Worm (Caenorhabditis elegans) whole organism, late embryonic: Measurements from ENCODE around the gene try-12.

Experiments used
- K09A11.1 ChIP-seq: sonication (generic microtip); optimal IDR thresholded peaks from 2 replicates; lab custom pipeline; 2017; ENCODE audit warnings: antibody characterized with exemption, mild to moderate bottlenecking, missing genetic modification characterization, missing compliant biosample characterization; ENCODE audit not compliant: insufficient read depth
- T23F11.4 ChIP-seq: fragments of 200-800 bp; sonication (Bioruptor generic); optimal IDR thresholded peaks from 2 replicates; lab custom pipeline; 2018; ENCODE audit warnings: mild to moderate bottlenecking, missing genetic modification characterization, missing compliant biosample characterization
- ceh-6 ChIP-seq: fragments of 200-800 bp; sonication (Bioruptor generic); optimal IDR thresholded peaks from 2 replicates; lab custom pipeline; 2018; ENCODE audit warnings: mild to moderate bottlenecking, missing genetic modification characterization, missing compliant biosample characterization
- fkh-6 ChIP-seq: sonication (generic microtip); optimal IDR thresholded peaks from 2 replicates; lab custom pipeline; 2016; ENCODE audit warnings: missing genetic modification characterization, missing compliant biosample characterization
- hlh-8 ChIP-seq: sonication (generic microtip); optimal IDR thresholded peaks from 2 replicates; lab custom pipeline; 2016; ENCODE audit warnings: missing genotype, missing genetic modification characterization, missing compliant biosample characterization
- nhr-11 ChIP-seq: fragments of 150-350 bp; optimal IDR thresholded peaks from 2 replicates; lab custom pipeline; 2014; ENCODE audit warnings: missing biosample characterization, missing genetic modification characterization
- unc-55 ChIP-seq: sonication (generic microtip); optimal IDR thresholded peaks from 2 replicates; lab custom pipeline; 2017; ENCODE audit warnings: missing biosample characterization, missing genetic modification reagents, missing genetic modification characterization

DNA sequence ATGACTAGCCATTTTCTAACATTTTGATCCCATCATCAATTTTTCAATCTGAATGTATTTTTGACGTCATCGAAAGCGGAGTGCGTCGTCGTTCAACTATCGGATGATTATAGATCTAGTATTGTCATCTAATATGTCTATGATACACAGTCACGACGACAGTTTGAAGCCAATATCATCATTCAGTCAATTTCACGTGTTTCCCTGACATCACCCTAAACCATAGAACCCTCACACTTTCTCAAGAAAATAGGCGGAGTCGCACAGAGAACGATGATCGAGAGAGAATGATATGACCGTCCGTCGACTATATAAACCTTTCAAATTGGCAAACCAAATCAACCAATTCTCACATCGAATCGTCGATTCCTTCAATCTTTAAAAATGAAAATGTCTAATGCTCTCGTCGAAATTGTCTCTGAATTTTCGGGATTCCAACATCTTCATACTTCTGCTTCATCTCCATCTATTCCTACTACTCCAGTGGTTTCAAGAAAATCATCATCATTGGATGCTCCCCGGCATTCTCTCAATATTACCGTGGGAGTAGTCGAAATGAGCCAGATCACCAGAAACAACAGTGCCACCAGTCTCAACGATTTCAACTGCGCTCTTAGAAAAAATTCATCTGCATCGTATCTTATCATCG is 33.2 kb upstream of the try-12 start, which contains the start of gene F18E3.13:
- TF ChIP-seq hlh-8 (tag; lab: Kevin White, UChicago) (no peak), fkh-6 (tag; lab: Kevin White, UChicago) (no peak), K09A11.1 (tag; lab: Kevin White, UChicago) (no peak), unc-55 (GFP tag; lab: Kevin White, UChicago) (no peak), T23F11.4 (GFP tag; lab: Kevin White, UChicago) (no peak), ceh-6 (GFP tag; lab: Kevin White, UChicago) (no peak), nhr-11 (tag; lab: Kevin White, UChicago) (no peak)
